Worm (Caenorhabditis elegans): ENCODE data around the gene pir-2.

The pir-2 gene

DNA sequence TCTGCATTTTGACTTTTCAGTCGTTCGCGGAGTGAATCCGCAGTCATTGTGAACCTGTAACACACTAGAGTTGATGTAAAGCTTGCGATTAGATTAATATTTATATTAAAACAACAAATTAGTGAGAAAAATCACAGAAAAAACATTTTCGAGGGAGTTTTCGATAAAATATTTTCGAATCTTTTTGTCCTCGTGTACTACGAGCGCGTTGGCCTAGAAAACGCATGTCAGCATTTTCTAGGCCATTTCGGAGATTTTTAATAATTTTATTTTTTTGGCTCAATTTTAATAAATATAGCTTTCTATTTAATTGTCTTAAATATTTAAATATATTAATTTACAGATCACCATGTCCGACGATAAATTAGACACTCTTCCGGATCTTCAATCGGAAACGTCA, 22.0 kb upstream of the pir-2 start, which contains the start of gene B0464.9 (continued):
- TF ChIP-seq madf-9 (GFP tag; conservative IDR thresholded peaks at IDR 0.05): no peak
- TF ChIP-seq aly-2 (tag; optimal IDR thresholded peaks at IDR 0.05): no peak
- TF ChIP-seq lim-7 (GFP tag; IDR thresholded peaks at IDR 0.05): no peak
- TF ChIP-seq dpl-1 (GFP tag; optimal IDR thresholded peaks at IDR 0.05): peak; percentile 78
- peak; percentile 16 for TF ChIP-seq hlh-11 (tag; optimal IDR thresholded peaks at IDR 0.05)
- TF ChIP-seq F49E8.2 (tag; optimal IDR thresholded peaks at IDR 0.05; ENCODE audit: borderline replicate concordance): no peak
- TF ChIP-seq fkh-10 (GFP tag; optimal IDR thresholded peaks at IDR 0.05): no peak
- no peak for TF ChIP-seq nhr-25 (tag; optimal IDR thresholded peaks at IDR 0.05; ENCODE audit: borderline replicate concordance, insufficient read depth)
- no peak for TF ChIP-seq nhr-10 (tag; optimal IDR thresholded peaks at IDR 0.05)
- TF ChIP-seq lin-13 (GFP tag; optimal IDR thresholded peaks at IDR 0.05): no peak
- TF ChIP-seq mep-1 (tag; optimal IDR thresholded peaks at IDR 0.05): peak; percentile 36
- no peak for TF ChIP-seq lin-15B (tag; optimal IDR thresholded peaks at IDR 0.05)
- TF ChIP-seq ceh-20 (GFP tag; IDR thresholded peaks at IDR 0.05): no peak
- TF ChIP-seq unc-39 (tag; optimal IDR thresholded peaks at IDR 0.05): no peak
- TF ChIP-seq hif-1 (tag; optimal IDR thresholded peaks at IDR 0.05): peak in 1 of 2 experiments; percentile 78
- TF ChIP-seq mdl-1 (tag; optimal IDR thresholded peaks at IDR 0.05): no peak
- no peak for TF ChIP-seq ztf-11 (tag; optimal IDR thresholded peaks at IDR 0.05)
- no peak for TF ChIP-seq php-3 (GFP tag; IDR thresholded peaks at IDR 0.05)
- peak; percentile 30 for TF ChIP-seq nhr-102 (tag; optimal IDR thresholded peaks at IDR 0.05)
- TF ChIP-seq ceh-28 (tag; optimal IDR thresholded peaks at IDR 0.05): no peak
- TF ChIP-seq ztf-7 (tag; optimal IDR thresholded peaks at IDR 0.05): no peak
- no peak for TF ChIP-seq nhr-237 (tag; optimal IDR thresholded peaks at IDR 0.05)
- no peak for TF ChIP-seq ZK546.5 (tag; optimal IDR thresholded peaks at IDR 0.05)
- no peak for TF ChIP-seq snpc-1.2 (GFP tag; IDR thresholded peaks at IDR 0.05)
- peak; percentile 96 for TF ChIP-seq mes-2 (tag; optimal IDR thresholded peaks at IDR 0.05; ENCODE audit: poor library complexity, severe bottlenecking)
- no peak for TF ChIP-seq lin-39 (tag; optimal IDR thresholded peaks at IDR 0.05)
- no peak for TF ChIP-seq Y48G9A.11 (GFP tag; IDR thresholded peaks at IDR 0.05)
- peak; percentile 68 for TF ChIP-seq duxl-1 (tag; optimal IDR thresholded peaks at IDR 0.05; ENCODE audit: poor library complexity)
- TF ChIP-seq Y105C5A.15 (GFP tag; IDR thresholded peaks at IDR 0.05): no peak
- no peak for TF ChIP-seq nhr-6 (tag; optimal IDR thresholded peaks at IDR 0.05)
- no peak for TF ChIP-seq ctbp-1 (GFP tag; IDR thresholded peaks at IDR 0.05)
- no peak for TF ChIP-seq tag-97 (GFP tag; IDR thresholded peaks at IDR 0.05)
- TF ChIP-seq daf-8 (GFP tag; IDR thresholded peaks at IDR 0.05): no peak
- no peak for TF ChIP-seq madf-5 (GFP tag; IDR thresholded peaks at IDR 0.05)
- peak; percentile 13 for TF ChIP-seq rbr-2 (tag; optimal IDR thresholded peaks at IDR 0.05)
- TF ChIP-seq T20F7.1 (GFP tag; optimal IDR thresholded peaks at IDR 0.05): no peak
- no peak for TF ChIP-seq pha-4 (GFP tag; IDR thresholded peaks at IDR 0.05)
- no peak for TF ChIP-seq pha-4 (tag; optimal IDR thresholded peaks at IDR 0.05)
- no peak for TF ChIP-seq zfp-3 (GFP tag; conservative IDR thresholded peaks at IDR 0.05)
- TF ChIP-seq unc-130 (GFP tag; optimal IDR thresholded peaks at IDR 0.05): peak; percentile 85
- TF ChIP-seq F26F4.8 (GFP tag; conservative IDR thresholded peaks at IDR 0.05): no peak
- TF ChIP-seq egl-27 (tag; optimal IDR thresholded peaks at IDR 0.05): no peak
- no peak for TF ChIP-seq daf-12 (tag; optimal IDR thresholded peaks at IDR 0.05)
- TF ChIP-seq lir-3 (tag; optimal IDR thresholded peaks at IDR 0.05): no peak
- peak in 1 of 2 experiments; percentile 80 for TF ChIP-seq lsy-2 (tag; optimal IDR thresholded peaks at IDR 0.05)
- no peak for TF ChIP-seq dmd-9 (GFP tag; IDR thresholded peaks at IDR 0.05)
- TF ChIP-seq F37D6.2 (tag; optimal IDR thresholded peaks at IDR 0.05): no peak
- peak; percentile 40 for TF ChIP-seq dmd-6 (GFP tag; IDR thresholded peaks at IDR 0.05)
- TF ChIP-seq zip-2 (tag; optimal IDR thresholded peaks at IDR 0.05): no peak
- no peak for TF ChIP-seq ama-1 (optimal IDR thresholded peaks at IDR 0.05)
- no peak for TF ChIP-seq nhr-76 (tag; optimal IDR thresholded peaks at IDR 0.05)
- TF ChIP-seq hlh-30 (tag; optimal IDR thresholded peaks at IDR 0.05; ENCODE audit: insufficient read depth): no peak
